Worm (Caenorhabditis elegans) whole organism, young adult: ENCODE measurements around the gene T02D1.7.

ENCODE experiments used
- B0035.1 ChIP-seq: sonication (generic microtip); optimal IDR thresholded peaks from 2 replicates; lab custom pipeline; 2016; ENCODE audit warnings: missing genetic modification characterization, mild to moderate bottlenecking, missing compliant biosample characterization, missing genotype, missing genetic modification reagents
- B0336.3 ChIP-seq: fragments of 200-800 bp; sonication (Bioruptor generic); IDR thresholded peaks from 2 replicates; pipeline ENCODE4 v1.3.6; 2022; ENCODE audit warnings: missing genetic modification characterization, missing compliant biosample characterization
- C17E4.6 ChIP-seq: fragments of 200-800 bp; sonication (Bioruptor generic); IDR thresholded peaks from 2 replicates; pipeline ENCODE4 v1.3.6; 2022; ENCODE audit warnings: missing genetic modification reagents, missing genetic modification characterization, missing compliant biosample characterization
- F23B12.7 ChIP-seq: sonication (generic microtip); optimal IDR thresholded peaks from 2 replicates; lab custom pipeline; 2017; ENCODE audit warnings: missing genetic modification characterization, mild to moderate bottlenecking, missing compliant biosample characterization, antibody characterized with exemption, moderate library complexity; ENCODE audit not compliant: insufficient read depth
- F33H1.4 ChIP-seq: fragments of 200-800 bp; sonication (Bioruptor generic); IDR thresholded peaks from 2 replicates; pipeline ENCODE4 v1.3.6; 2022; ENCODE audit warnings: missing genetic modification reagents, missing genetic modification characterization, missing compliant biosample characterization
- F39B2.1 ChIP-seq: fragments of 200-800 bp; sonication (Bioruptor generic); IDR thresholded peaks from 2 replicates; pipeline ENCODE4 v1.3.6; 2022; ENCODE audit warnings: missing genetic modification reagents, missing genetic modification characterization, missing compliant biosample characterization
- K11D2.4 ChIP-seq: fragments of 200-800 bp; sonication (Bioruptor generic); IDR thresholded peaks from 2 replicates; pipeline ENCODE4 v1.3.6; 2022; ENCODE audit warnings: missing genetic modification reagents, missing genetic modification characterization, missing compliant biosample characterization
- Y95B8A.8 ChIP-seq: fragments of 200-800 bp; sonication (Bioruptor generic); IDR thresholded peaks from 2 replicates; pipeline ENCODE4 v1.3.6; 2022; ENCODE audit warnings: missing genetic modification reagents, missing genetic modification characterization, missing compliant biosample characterization
- athp-1 ChIP-seq: sonication (generic microtip); optimal IDR thresholded peaks from 2 replicates; lab custom pipeline; 2017; ENCODE audit warnings: mild to moderate bottlenecking, missing genetic modification characterization, missing compliant biosample characterization
- attf-6 ChIP-seq: fragments of 200-800 bp; sonication (Bioruptor generic); IDR thresholded peaks from 2 replicates; pipeline ENCODE4 v1.3.6; 2022; ENCODE audit warnings: missing genetic modification reagents, missing genetic modification characterization, missing compliant biosample characterization
- ccch-3 ChIP-seq: fragments of 200-800 bp; sonication (Bioruptor generic); optimal IDR thresholded peaks from 2 replicates; lab custom pipeline; 2018; ENCODE audit warnings: mild to moderate bottlenecking, missing genetic modification characterization, missing compliant biosample characterization
- ceh-40 ChIP-seq: fragments of 200-800 bp; sonication (Bioruptor generic); IDR thresholded peaks from 2 replicates; pipeline ENCODE4 v1.3.6; 2022; ENCODE audit warnings: missing genetic modification characterization, missing compliant biosample characterization
- ceh-91 ChIP-seq: fragments of 200-800 bp; sonication (Bioruptor generic); IDR thresholded peaks from 2 replicates; pipeline ENCODE4 v1.3.6; 2022; ENCODE audit warnings: missing genetic modification reagents, missing genetic modification characterization, missing compliant biosample characterization
- egl-18 ChIP-seq: fragments of 200-800 bp; sonication (Bioruptor generic); IDR thresholded peaks from 2 replicates; pipeline ENCODE4 v1.3.6; 2022; ENCODE audit warnings: missing genetic modification reagents, missing genetic modification characterization, missing compliant biosample characterization
- egl-44 ChIP-seq: fragments of 200-800 bp; sonication (Bioruptor generic); IDR thresholded peaks from 2 replicates; pipeline ENCODE4 v1.3.6; 2022; ENCODE audit warnings: missing genetic modification reagents, missing genetic modification characterization, missing compliant biosample characterization
- egrh-3 ChIP-seq: fragments of 200-800 bp; sonication (Bioruptor generic); IDR thresholded peaks from 2 replicates; pipeline ENCODE4 v1.3.6; 2022; ENCODE audit warnings: missing genetic modification reagents, missing genetic modification characterization, missing compliant biosample characterization
- hlh-12 ChIP-seq: sonication (generic microtip); optimal IDR thresholded peaks from 2 replicates; lab custom pipeline; 2016; ENCODE audit warnings: missing genetic modification characterization, missing compliant biosample characterization
- hmg-1.2 ChIP-seq: fragments of 200-800 bp; sonication (Bioruptor generic); IDR thresholded peaks from 2 replicates; pipeline ENCODE4 v1.3.6; 2022; ENCODE audit warnings: missing genetic modification reagents, missing genetic modification characterization, missing compliant biosample characterization
- hmg-20 ChIP-seq: fragments of 200-800 bp; sonication (Bioruptor generic); IDR thresholded peaks from 2 replicates; pipeline ENCODE4 v1.3.6; 2022; ENCODE audit warnings: missing genetic modification reagents, missing genetic modification characterization, missing compliant biosample characterization
- hsf-1 ChIP-seq: fragments of 200-800 bp; sonication (Bioruptor generic); IDR thresholded peaks from 2 replicates; pipeline ENCODE4 v1.3.6; 2022; ENCODE audit warnings: missing genetic modification reagents, missing genetic modification characterization, missing compliant biosample characterization
- lag-1 ChIP-seq: fragments of 200-800 bp; sonication (Bioruptor generic); IDR thresholded peaks from 2 replicates; pipeline ENCODE4 v1.3.6; 2022; ENCODE audit warnings: missing genetic modification reagents, missing genetic modification characterization, missing compliant biosample characterization
- let-526 ChIP-seq: fragments of 200-800 bp; sonication (Bioruptor generic); IDR thresholded peaks from 2 replicates; pipeline ENCODE4 v1.3.6; 2022; ENCODE audit warnings: missing genetic modification reagents, missing genetic modification characterization, missing compliant biosample characterization
- let-607 ChIP-seq, 2 experiments: fragments of 200-800 bp in 1 of 2; sonication (Bioruptor generic) in 1 of 2; sonication (generic microtip) in 1 of 2; optimal IDR thresholded peaks; 2 replicates each; lab custom pipeline; 2016 to 2018; ENCODE audit warnings: mild to moderate bottlenecking in 2 of 2, missing compliant biosample characterization in 2 of 2, missing genetic modification characterization in 2 of 2, moderate library complexity in 2 of 2, missing genotype in 1 of 2
- lin-26 ChIP-seq: fragments of 200-800 bp; sonication (Bioruptor generic); IDR thresholded peaks from 2 replicates; pipeline ENCODE4 v1.3.6; 2022; ENCODE audit warnings: missing genetic modification reagents, missing genetic modification characterization, missing compliant biosample characterization
- lin-40 ChIP-seq: sonication (generic microtip); optimal IDR thresholded peaks from 2 replicates; lab custom pipeline; 2016; ENCODE audit warnings: missing genetic modification characterization, mild to moderate bottlenecking, missing compliant biosample characterization, missing genotype, missing genetic modification reagents
- lsl-1 ChIP-seq: fragments of 200-800 bp; sonication (Bioruptor generic); optimal IDR thresholded peaks from 2 replicates; lab custom pipeline; 2018; ENCODE audit warnings: mild to moderate bottlenecking, missing genetic modification characterization, moderate library complexity, missing compliant biosample characterization
- madf-8 ChIP-seq: fragments of 200-800 bp; sonication (Bioruptor generic); conservative IDR thresholded peaks from 2 replicates; pipeline ENCODE4 v1.3.6; 2022; ENCODE audit warnings: missing genetic modification reagents, missing genetic modification characterization, missing compliant biosample characterization
- mcd-1 ChIP-seq: fragments of 200-800 bp; sonication (Bioruptor generic); IDR thresholded peaks from 2 replicates; pipeline ENCODE4 v1.3.6; 2022; ENCODE audit warnings: missing genetic modification reagents, missing genetic modification characterization, missing compliant biosample characterization
- nfya-2 ChIP-seq: fragments of 200-800 bp; sonication (Bioruptor generic); IDR thresholded peaks from 2 replicates; pipeline ENCODE4 v1.3.6; 2022; ENCODE audit warnings: missing genetic modification reagents, missing genetic modification characterization, missing compliant biosample characterization
- nhr-120 ChIP-seq: fragments of 200-800 bp; sonication (Bioruptor generic); IDR thresholded peaks from 2 replicates; pipeline ENCODE4 v1.3.6; 2022; ENCODE audit warnings: missing genetic modification characterization, missing compliant biosample characterization
- nhr-80 ChIP-seq: sonication (generic microtip); optimal IDR thresholded peaks from 2 replicates; lab custom pipeline; 2016; ENCODE audit warnings: missing genetic modification characterization, missing compliant biosample characterization
- pha-4 ChIP-seq: fragments of 150-350 bp; sonication (generic microtip); optimal IDR thresholded peaks from 2 replicates; lab custom pipeline; 2014; ENCODE audit warnings: missing biosample characterization, missing genetic modification reagents, missing genetic modification characterization
- rec-8 ChIP-seq, 2 experiments: sonication (generic microtip); optimal IDR thresholded peaks; 2 replicates each; lab custom pipeline; 2016; ENCODE audit warnings: mild to moderate bottlenecking in 2 of 2, missing genetic modification characterization in 2 of 2, missing genetic modification reagents in 2 of 2, missing genotype in 2 of 2, missing biosample characterization in 1 of 2, missing compliant biosample characterization in 1 of 2, moderate library complexity in 1 of 2
- repo-1 ChIP-seq: sonication (generic microtip); optimal IDR thresholded peaks from 2 replicates; lab custom pipeline; 2017; ENCODE audit warnings: mild to moderate bottlenecking, missing genetic modification characterization, missing compliant biosample characterization
- rpc-1 ChIP-seq, 2 experiments: fragments of 150-350 bp in 1 of 2; sonication (generic microtip) in 1 of 2; optimal IDR thresholded peaks; 2 replicates each; lab custom pipeline; 2014 to 2018; ENCODE audit warnings: missing biosample characterization in 1 of 2, missing genetic modification characterization in 1 of 2, missing genetic modification reagents in 1 of 2, missing genotype in 1 of 2
- sea-2 ChIP-seq: fragments of 200-800 bp; sonication (Bioruptor generic); IDR thresholded peaks from 2 replicates; pipeline ENCODE4 v1.3.6; 2022; ENCODE audit warnings: missing genetic modification characterization, missing compliant biosample characterization
- tbp1 ChIP-seq: fragments of 200-800 bp; sonication (Bioruptor generic); optimal IDR thresholded peaks from 2 replicates; lab custom pipeline; 2018; ENCODE audit warnings: mild to moderate bottlenecking, missing genetic modification characterization, missing compliant biosample characterization
- tbx-9 ChIP-seq: sonication (generic microtip); optimal IDR thresholded peaks from 2 replicates; lab custom pipeline; 2016; ENCODE audit warnings: borderline replicate concordance, missing genetic modification characterization, inconsistent platforms, missing compliant biosample characterization
- ztf-18 ChIP-seq: sonication (generic microtip); optimal IDR thresholded peaks from 2 replicates; lab custom pipeline; 2016; ENCODE audit warnings: missing genotype, mild to moderate bottlenecking, missing genetic modification characterization, missing compliant biosample characterization
- ztf-26 ChIP-seq: sonication (generic microtip); optimal IDR thresholded peaks from 2 replicates; lab custom pipeline; 2017; ENCODE audit warnings: missing genetic modification characterization, missing compliant biosample characterization

T02D1.7 gene

DNA sequence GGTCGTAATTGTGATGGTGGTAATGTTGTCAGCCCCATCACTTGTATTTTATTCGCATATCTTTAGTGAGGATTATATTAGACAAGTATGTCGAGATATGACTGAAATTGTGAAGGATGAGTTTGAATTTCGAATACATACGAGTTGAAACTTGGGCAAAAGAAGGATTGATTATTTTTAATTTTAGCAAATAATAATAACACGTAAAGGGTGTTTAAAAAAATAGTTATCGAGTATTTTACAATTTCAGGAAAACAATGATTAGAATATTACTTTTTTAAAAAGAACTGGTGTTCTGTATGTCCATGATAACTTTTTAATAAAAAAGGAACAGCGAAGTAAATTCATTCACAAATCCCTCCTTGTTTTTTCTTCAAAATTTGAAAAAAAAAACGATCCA is 43.5 kb upstream of the T02D1.7 start, which contains the start of gene F11E6.8:
Gene F11E6.8 (minus strand): TSS at position 101 of the 400 bp plus-strand sequence.
- TF ChIP-seq F33H1.4 (GFP tag; lab: Robert Waterston, UW): no peak
- TF ChIP-seq let-526 (GFP tag; lab: Robert Waterston, UW): no peak
- TF ChIP-seq lin-40 (tag; lab: Kevin White, UChicago): no peak
- TF ChIP-seq nhr-120 (GFP tag; lab: Robert Waterston, UW): no peak
- no peak for TF ChIP-seq K11D2.4 (GFP tag; lab: Robert Waterston, UW)
- TF ChIP-seq let-607 (tag; optimal IDR thresholded peaks at IDR 0.05; lab: Kevin White, UChicago): no peak
- no peak for TF ChIP-seq lin-26
- no peak for TF ChIP-seq B0336.3 (GFP tag; lab: Robert Waterston, UW)
- no peak for TF ChIP-seq ztf-18 (tag; lab: Kevin White, UChicago)
- TF ChIP-seq hlh-12 (tag; lab: Kevin White, UChicago): no peak
- TF ChIP-seq nhr-80 (tag; lab: Kevin White, UChicago): no peak

DNA sequence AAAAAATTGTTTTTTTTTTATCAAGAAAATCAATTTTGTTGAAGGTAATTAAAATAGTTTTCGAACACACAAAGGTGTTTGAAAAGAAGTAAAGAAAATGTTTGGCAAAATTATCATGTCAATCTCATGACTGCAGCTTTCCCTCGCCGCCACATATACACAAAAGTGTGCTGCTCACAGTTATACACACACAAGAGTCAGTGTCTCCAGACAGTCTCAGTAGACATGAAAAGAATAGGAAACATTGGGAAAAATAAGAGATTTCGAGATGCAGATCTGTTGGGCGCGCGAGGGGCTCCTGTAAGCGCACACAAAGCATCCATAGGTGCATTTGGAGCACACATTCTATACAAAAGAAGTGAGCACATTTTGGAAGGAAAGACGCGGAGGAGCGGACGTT is 41.4 kb upstream of the T02D1.7 start:
- no peak for TF ChIP-seq mcd-1 (GFP tag; lab: Robert Waterston, UW)
- no peak for TF ChIP-seq ceh-40
- no peak for TF ChIP-seq rec-8 (tag; optimal IDR thresholded peaks at IDR 0.05; lab: Kevin White, UChicago)
- TF ChIP-seq nhr-80 (tag; lab: Kevin White, UChicago): peak; percentile 70
- no peak for TF ChIP-seq let-607 (tag; optimal IDR thresholded peaks at IDR 0.05; lab: Kevin White, UChicago)
- no peak for TF ChIP-seq hmg-1.2 (GFP tag; lab: Robert Waterston, UW)
- no peak for TF ChIP-seq egrh-3 (GFP tag; lab: Robert Waterston, UW)

- no peak for TF ChIP-seq let-526 (GFP tag; lab: Robert Waterston, UW)
- no peak for TF ChIP-seq egl-18
- no peak for TF ChIP-seq lsl-1
- TF ChIP-seq pha-4: no peak
- no peak for TF ChIP-seq athp-1 (tag; lab: Kevin White, UChicago)
- TF ChIP-seq tbx-9 (tag; lab: Kevin White, UChicago): no peak
- TF ChIP-seq ztf-26: no peak
- TF ChIP-seq ceh-91 (GFP tag; lab: Robert Waterston, UW): no peak
Measured at ce11 chrIV:17442503-17442902, 35.6 kb upstream of the T02D1.7 start, which contains the start of gene F11E6.11. F11E6.11 (plus strand) TSS chrIV:17442827.

DNA sequence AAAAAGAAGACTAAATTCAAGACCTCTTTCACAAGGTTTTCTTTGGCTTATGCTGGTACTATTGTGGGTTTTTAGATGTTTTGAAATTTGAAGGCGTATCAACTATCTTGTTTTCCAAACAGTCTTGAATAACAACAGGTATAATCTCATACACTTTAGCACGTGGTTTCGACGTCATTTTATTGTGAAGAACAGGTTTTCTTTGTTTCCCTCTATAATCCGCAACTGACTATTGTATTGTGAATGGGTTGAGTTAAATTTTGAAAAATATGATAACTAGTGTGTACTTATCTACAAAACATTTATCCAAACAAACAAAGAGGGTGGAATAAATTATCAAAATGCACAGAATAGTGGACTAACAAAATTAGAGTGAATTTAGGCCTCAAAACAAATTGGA is 34.3 kb upstream of the T02D1.7 start:
- TF ChIP-seq B0035.1 (no peak), sea-2 (GFP tag; lab: Robert Waterston, UW) (no peak), hsf-1 (GFP tag; lab: Robert Waterston, UW) (no peak), Y95B8A.8 (GFP tag; lab: Robert Waterston, UW) (no peak), egl-44 (GFP tag; lab: Robert Waterston, UW) (no peak), F23B12.7 (tag; lab: Kevin White, UChicago) (no peak), hmg-20 (no peak), ccch-3 (GFP tag; lab: Kevin White, UChicago) (no peak), rpc-1 (optimal IDR thresholded peaks at IDR 0.05; lab: Kevin White, UChicago) (no peak), rpc-1 (tag; optimal IDR thresholded peaks at IDR 0.05; lab: Kevin White, UChicago) (no peak), nhr-80 (tag; lab: Kevin White, UChicago) (no peak), tbp1 (GFP tag; lab: Kevin White, UChicago) (no peak), C17E4.6 (GFP tag; lab: Robert Waterston, UW) (no peak), let-526 (GFP tag; lab: Robert Waterston, UW) (no peak), repo-1 (tag; lab: Kevin White, UChicago) (no peak), nfya-2 (GFP tag; lab: Robert Waterston, UW) (no peak), F39B2.1 (no peak), lag-1 (GFP tag; lab: Robert Waterston, UW) (no peak), madf-8 (GFP tag; lab: Robert Waterston, UW) (no peak), attf-6 (GFP tag; lab: Robert Waterston, UW) (no peak)
